Worm (Caenorhabditis elegans) whole organism, L4 larva: ENCODE data around the gene M03B6.4.

Source experiments
- Y75B8A.6 ChIP-seq: fragments of 200-800 bp; sonication (Bioruptor generic); IDR thresholded peaks from 2 replicates; pipeline ENCODE4 v1.3.6; 2022; ENCODE audit warnings: missing genetic modification reagents, missing genetic modification characterization, missing compliant biosample characterization
- daf-12 ChIP-seq: fragments of 150-350 bp; optimal IDR thresholded peaks from 2 replicates; lab custom pipeline; 2014; ENCODE audit warnings: missing biosample characterization, missing genetic modification reagents, missing genetic modification characterization
- mdl-1 ChIP-seq, 2 experiments: fragments of 150-350 bp in 1 of 2; sonication (generic microtip) in 1 of 2; optimal IDR thresholded peaks; 2 replicates each; lab custom pipeline; 2014 to 2017; ENCODE audit warnings: missing biosample characterization in 2 of 2, missing genetic modification characterization in 2 of 2
- nhr-237 ChIP-seq: sonication (generic microtip); optimal IDR thresholded peaks from 2 replicates; lab custom pipeline; 2017; ENCODE audit warnings: missing biosample characterization, missing genetic modification characterization
- nhr-76 ChIP-seq: fragments of 150-350 bp; optimal IDR thresholded peaks from 2 replicates; lab custom pipeline; 2014; ENCODE audit warnings: missing biosample characterization, missing genetic modification characterization
- nhr-77 ChIP-seq: fragments of 150-350 bp; optimal IDR thresholded peaks from 2 replicates; lab custom pipeline; 2014; ENCODE audit warnings: missing biosample characterization, missing genetic modification characterization
- skn-1 ChIP-seq: fragments of 150-350 bp; optimal IDR thresholded peaks from 2 replicates; lab custom pipeline; 2014; ENCODE audit warnings: missing biosample characterization, missing genetic modification characterization
- spr-1 ChIP-seq: sonication (generic microtip); optimal IDR thresholded peaks from 2 replicates; lab custom pipeline; 2016; ENCODE audit warnings: mild to moderate bottlenecking, missing genetic modification characterization, missing compliant biosample characterization
- ztf-11 ChIP-seq: fragments of 150-350 bp; optimal IDR thresholded peaks from 2 replicates; lab custom pipeline; 2014; ENCODE audit warnings: missing biosample characterization, missing genetic modification characterization

DNA sequence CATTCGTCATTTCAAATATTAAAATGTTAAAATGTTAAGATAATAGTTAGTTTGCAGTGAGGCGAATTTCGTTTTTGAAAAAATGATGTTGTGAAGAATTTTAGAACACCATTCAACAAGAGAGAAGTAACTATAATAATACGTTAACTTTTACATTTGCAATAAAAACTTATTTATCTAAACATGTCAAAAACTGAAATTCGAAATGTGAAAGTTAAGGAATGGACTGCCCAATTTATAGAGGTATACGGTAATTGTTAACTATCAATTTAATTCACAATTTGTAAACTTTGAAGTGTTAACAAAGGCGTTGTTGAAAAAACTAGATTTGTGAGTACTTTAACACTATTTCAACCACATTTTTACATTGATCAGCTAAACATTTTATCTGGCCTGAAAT, 45.1 kb downstream of the M03B6.4 start:
- no peak for TF ChIP-seq nhr-237 (tag; lab: Kevin White, UChicago)
- no peak for TF ChIP-seq spr-1 (tag; lab: Kevin White, UChicago)
- no peak for TF ChIP-seq daf-12
- no peak for TF ChIP-seq mdl-1 (tag; optimal IDR thresholded peaks at IDR 0.05; lab: Kevin White, UChicago)
- no peak for TF ChIP-seq Y75B8A.6
- TF ChIP-seq nhr-77 = no peak
- TF ChIP-seq skn-1 = no peak
- no peak for TF ChIP-seq nhr-76 (tag; lab: Kevin White, UChicago)
- no peak for TF ChIP-seq ztf-11 (tag; lab: Kevin White, UChicago)
